Worm (Caenorhabditis elegans): ENCODE results near the gene srsx-27.
A peak's percentile ranks its signal among the peaks of the same experiment; 100 is the strongest.

Gene srsx-27

DNA sequence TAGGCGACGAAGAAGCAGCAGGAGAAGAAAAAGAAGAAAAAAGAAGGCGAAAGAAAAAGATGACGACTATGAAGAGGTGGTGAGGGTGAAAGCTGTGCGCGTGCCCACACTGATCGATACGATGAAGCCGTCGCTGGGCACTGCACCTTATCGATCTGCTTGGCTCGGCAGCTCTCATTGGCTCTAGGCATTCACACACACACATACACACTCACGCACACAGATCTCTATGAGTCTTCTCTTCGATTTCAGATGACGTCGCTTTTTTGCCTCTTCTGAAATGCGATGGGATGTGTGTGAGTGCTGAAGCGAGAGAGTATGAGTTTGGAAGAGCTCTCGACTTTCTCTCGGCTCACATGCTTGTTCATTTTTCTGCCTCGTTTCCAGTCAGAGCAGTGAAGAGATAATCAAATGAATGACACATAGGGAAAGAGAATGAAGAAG is 24.8 kb downstream of the srsx-27 start (continued):
- no peak for TF ChIP-seq grh-1 (GFP tag; IDR thresholded peaks at IDR 0.05)
- peak in 1 of 2 experiments; percentile 51 for TF ChIP-seq mdl-1 (tag; optimal IDR thresholded peaks at IDR 0.05)
- TF ChIP-seq lin-15B (tag; optimal IDR thresholded peaks at IDR 0.05), result peak; percentile 5
- peak; percentile 66 for TF ChIP-seq xbp-1 (tag; optimal IDR thresholded peaks at IDR 0.05)
- TF ChIP-seq zag-1 (tag; optimal IDR thresholded peaks at IDR 0.05), result peak; percentile 75
- peak; percentile 78 for TF ChIP-seq pax-3 (tag; optimal IDR thresholded peaks at IDR 0.05)
- no peak for TF ChIP-seq ceh-90 (tag; optimal IDR thresholded peaks at IDR 0.05)
- TF ChIP-seq nhr-77 (tag; optimal IDR thresholded peaks at IDR 0.05), result no peak
- peak; percentile 56 to 78 for TF ChIP-seq lsy-2 (tag; optimal IDR thresholded peaks at IDR 0.05)
- TF ChIP-seq sox-4 (tag; optimal IDR thresholded peaks at IDR 0.05), result peak; percentile 43
- TF ChIP-seq lir-3 (tag; optimal IDR thresholded peaks at IDR 0.05; ENCODE audit: poor library complexity), result no peak
- peak; percentile 98 for TF ChIP-seq fkh-8 (tag; optimal IDR thresholded peaks at IDR 0.05)
- TF ChIP-seq nhr-11 (tag; optimal IDR thresholded peaks at IDR 0.05), result no peak
- no peak for TF ChIP-seq elt-3 (tag; optimal IDR thresholded peaks at IDR 0.05)
- no peak for TF ChIP-seq tlp-1 (tag; optimal IDR thresholded peaks at IDR 0.05)
- peak; percentile 55 for TF ChIP-seq mep-1 (tag; optimal IDR thresholded peaks at IDR 0.05)
- TF ChIP-seq C16A3.4 (tag; optimal IDR thresholded peaks at IDR 0.05), result no peak
- peak; percentile 87 for TF ChIP-seq nhr-47 (tag; optimal IDR thresholded peaks at IDR 0.05)
- TF ChIP-seq fkh-4 (tag; optimal IDR thresholded peaks at IDR 0.05; ENCODE audit: borderline replicate concordance), result no peak
- TF ChIP-seq ceh-88 (GFP tag; IDR thresholded peaks at IDR 0.05), result peak; percentile 46; the same call in 1 of the 2 replicates
- TF ChIP-seq C34B4.2 (tag; optimal IDR thresholded peaks at IDR 0.05), result no peak
- TF ChIP-seq nhr-237 (tag; optimal IDR thresholded peaks at IDR 0.05), result peak; percentile 24
- TF ChIP-seq egl-27 (tag; optimal IDR thresholded peaks at IDR 0.05), result peak in 1 of 2 experiments; percentile 27
- TF ChIP-seq snu-23 (GFP tag; optimal IDR thresholded peaks at IDR 0.05), result peak; percentile 71
- TF ChIP-seq unc-30 (tag; optimal IDR thresholded peaks at IDR 0.05), result no peak
- no peak for TF ChIP-seq unc-130 (tag; optimal IDR thresholded peaks at IDR 0.05)
- TF ChIP-seq efl-3 (GFP tag; optimal IDR thresholded peaks at IDR 0.05), result no peak
- TF ChIP-seq nhr-76 (tag; optimal IDR thresholded peaks at IDR 0.05), result no peak
- TF ChIP-seq mef-2 (tag; optimal IDR thresholded peaks at IDR 0.05), result peak; percentile 53
- TF ChIP-seq nhr-20 (tag; optimal IDR thresholded peaks at IDR 0.05), result peak; percentile 20
- no peak for TF ChIP-seq elt-2 (tag; optimal IDR thresholded peaks at IDR 0.05)
- TF ChIP-seq dpl-1 (GFP tag; optimal IDR thresholded peaks at IDR 0.05), result no peak
- TF ChIP-seq aly-2 (tag; optimal IDR thresholded peaks at IDR 0.05), result no peak
- peak; percentile 82 for TF ChIP-seq tbx-2 (tag; optimal IDR thresholded peaks at IDR 0.05)
- TF ChIP-seq vab-15 (tag; optimal IDR thresholded peaks at IDR 0.05), result no peak

DNA sequence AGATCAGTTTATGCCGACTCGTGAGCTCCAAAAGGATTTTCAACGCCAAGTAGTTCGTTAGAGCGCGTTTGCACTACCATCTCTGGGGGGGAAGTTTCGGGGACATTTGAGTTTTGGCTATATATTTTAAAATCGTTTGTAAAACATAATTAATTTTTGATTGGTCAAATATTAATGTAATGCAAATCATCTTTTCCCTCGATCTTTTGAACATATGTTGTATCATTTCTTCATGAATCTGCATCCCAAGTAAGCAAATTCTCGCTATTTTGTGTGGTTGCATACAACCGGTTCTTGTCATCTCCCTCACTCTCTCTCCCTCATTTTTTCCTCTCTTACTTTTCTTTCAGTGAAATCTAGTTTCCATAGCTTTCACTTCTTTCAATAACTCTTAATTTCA is 28.3 kb downstream of the srsx-27 start:
- TF ChIP-seq swsn-7 (tag; optimal IDR thresholded peaks at IDR 0.05) (peak; percentile 71), mep-1 (tag; optimal IDR thresholded peaks at IDR 0.05) (peak; percentile 37), C04F5.9 (tag; optimal IDR thresholded peaks at IDR 0.05) (peak; percentile 52), ces-1 (GFP tag; optimal IDR thresholded peaks at IDR 0.05) (no peak), C16A3.4 (tag; optimal IDR thresholded peaks at IDR 0.05) (peak; percentile 44), tlp-1 (tag; optimal IDR thresholded peaks at IDR 0.05) (no peak), nhr-90 (tag; optimal IDR thresholded peaks at IDR 0.05; ENCODE audit: poor library complexity) (peak; percentile 80), dsc-1 (tag; optimal IDR thresholded peaks at IDR 0.05) (peak; percentile 73), vab-15 (tag; optimal IDR thresholded peaks at IDR 0.05) (peak; percentile 62), ceh-63 (GFP tag; optimal IDR thresholded peaks at IDR 0.05) (peak; percentile 78), Y116A8C.19 (tag; optimal IDR thresholded peaks at IDR 0.05; ENCODE audit: borderline replicate concordance) (no peak), hlh-17 (GFP tag; optimal IDR thresholded peaks at IDR 0.05; ENCODE audit: borderline replicate concordance) (no peak), ceh-88 (GFP tag; IDR thresholded peaks at IDR 0.05) (peak; percentile 59), xbp-1 (tag; optimal IDR thresholded peaks at IDR 0.05) (peak; percentile 79), nhr-85 (tag) (peak; percentile 90), sptf-1 (tag; optimal IDR thresholded peaks at IDR 0.05) (no peak), nhr-12 (tag; optimal IDR thresholded peaks at IDR 0.05) (no peak), efl-3 (GFP tag; optimal IDR thresholded peaks at IDR 0.05) (no peak), nhr-20 (tag; optimal IDR thresholded peaks at IDR 0.05) (peak; percentile 85), nhr-237 (tag; optimal IDR thresholded peaks at IDR 0.05) (peak; percentile 23), nhr-84 (tag; optimal IDR thresholded peaks at IDR 0.05) (no peak), hlh-4 (tag; optimal IDR thresholded peaks at IDR 0.05) (peak; percentile 24), elt-2 (tag; optimal IDR thresholded peaks at IDR 0.05) (peak; percentile 24), nhr-71 (tag; optimal IDR thresholded peaks at IDR 0.05) (peak; percentile 84), nhr-47 (tag; optimal IDR thresholded peaks at IDR 0.05) (peak; percentile 85), pag-3 (tag; optimal IDR thresholded peaks at IDR 0.05; ENCODE audit: borderline replicate concordance, insufficient read depth) (peak; percentile 41), lin-39 (tag; optimal IDR thresholded peaks at IDR 0.05) (no peak)

Measured in whole organism, L1 larva.